Worm (Caenorhabditis elegans) whole organism, L2 larva: ENCODE results near the gene hic-1.

Source experiments
- C34F6.9 ChIP-seq: fragments of 150-350 bp; optimal IDR thresholded peaks from 2 replicates; lab custom pipeline; 2014; ENCODE audit warnings: missing biosample characterization, missing genetic modification characterization
- F13H6.1 ChIP-seq: sonication (generic microtip); optimal IDR thresholded peaks from 2 replicates; lab custom pipeline; 2016; ENCODE audit warnings: missing genetic modification characterization, missing compliant biosample characterization
- R02D3.7 ChIP-seq: fragments of 150-350 bp; optimal IDR thresholded peaks from 2 replicates; lab custom pipeline; 2014; ENCODE audit warnings: missing biosample characterization, missing genetic modification characterization
- aly-2 ChIP-seq: fragments of 150-350 bp; optimal IDR thresholded peaks from 2 replicates; lab custom pipeline; 2014; ENCODE audit warnings: missing biosample characterization, missing genetic modification characterization
- ama-1 ChIP-seq: fragments of 150-350 bp; optimal IDR thresholded peaks from 2 replicates; lab custom pipeline; 2018; ENCODE audit warnings: inconsistent platforms
- blmp-1 ChIP-seq: sonication (generic microtip); optimal IDR thresholded peaks from 2 replicates; lab custom pipeline; 2017; ENCODE audit warnings: missing genetic modification characterization, mild to moderate bottlenecking, missing compliant biosample characterization, antibody characterized with exemption, moderate library complexity; ENCODE audit not compliant: insufficient read depth
- ceh-16 ChIP-seq: fragments of 150-350 bp; optimal IDR thresholded peaks from 2 replicates; lab custom pipeline; 2014; ENCODE audit warnings: missing biosample characterization, missing genetic modification characterization
- crh-2 ChIP-seq: sonication (generic microtip); optimal IDR thresholded peaks from 2 replicates; lab custom pipeline; 2017; ENCODE audit warnings: missing biosample characterization, missing genetic modification characterization
- dmd-4 ChIP-seq: sonication (generic microtip); optimal IDR thresholded peaks from 2 replicates; lab custom pipeline; 2017; ENCODE audit warnings: missing biosample characterization, missing genetic modification characterization
- egl-27 ChIP-seq: sonication (generic microtip); optimal IDR thresholded peaks from 3 replicates; lab custom pipeline; 2017; ENCODE audit warnings: missing biosample characterization, missing genetic modification reagents, missing genetic modification characterization
- elt-1 ChIP-seq: fragments of 150-350 bp; optimal IDR thresholded peaks from 2 replicates; lab custom pipeline; 2014; ENCODE audit warnings: missing biosample characterization, missing genetic modification characterization
- elt-3 ChIP-seq: sonication (generic microtip); optimal IDR thresholded peaks from 2 replicates; lab custom pipeline; 2017; ENCODE audit warnings: missing biosample characterization, missing genetic modification characterization
- lin-11 ChIP-seq: fragments of 150-350 bp; sonication (generic microtip); optimal IDR thresholded peaks from 2 replicates; lab custom pipeline; 2014; ENCODE audit warnings: missing biosample characterization, missing genetic modification characterization, inconsistent platforms, mixed read lengths
- lin-13 ChIP-seq: fragments of 150-350 bp; optimal IDR thresholded peaks from 2 replicates; lab custom pipeline; 2014; ENCODE audit warnings: missing biosample characterization, missing genetic modification reagents, missing genetic modification characterization
- lsy-2 ChIP-seq, 2 experiments: fragments of 150-350 bp in 1 of 2; sonication (generic microtip) in 1 of 2; optimal IDR thresholded peaks; 2 replicates each; lab custom pipeline; 2014 to 2017; ENCODE audit warnings: missing biosample characterization in 2 of 2, missing genetic modification characterization in 2 of 2
- mab-5 ChIP-seq: fragments of 150-350 bp; optimal IDR thresholded peaks from 2 replicates; lab custom pipeline; 2014; ENCODE audit warnings: missing biosample characterization, missing genetic modification characterization
- mbf-1 ChIP-seq: sonication (generic microtip); optimal IDR thresholded peaks from 2 replicates; lab custom pipeline; 2017; ENCODE audit warnings: missing biosample characterization, missing genetic modification characterization
- mdl-1 ChIP-seq, 2 experiments: fragments of 150-350 bp in 1 of 2; sonication (generic microtip) in 1 of 2; optimal IDR thresholded peaks; 2 replicates each; lab custom pipeline; 2017; ENCODE audit warnings: missing biosample characterization in 2 of 2, missing genetic modification characterization in 2 of 2
- nhr-10 ChIP-seq: sonication (generic microtip); optimal IDR thresholded peaks from 2 replicates; lab custom pipeline; 2017; ENCODE audit warnings: missing biosample characterization, missing genetic modification characterization
- nhr-11 ChIP-seq: fragments of 150-350 bp; optimal IDR thresholded peaks from 2 replicates; lab custom pipeline; 2014; ENCODE audit warnings: missing biosample characterization, missing genetic modification characterization
- nhr-12 ChIP-seq: fragments of 150-350 bp; optimal IDR thresholded peaks from 2 replicates; lab custom pipeline; 2014; ENCODE audit warnings: missing biosample characterization, missing genetic modification characterization
- nhr-129 ChIP-seq: fragments of 150-350 bp; optimal IDR thresholded peaks from 2 replicates; lab custom pipeline; 2014; ENCODE audit warnings: missing biosample characterization, missing genetic modification characterization
- nhr-21 ChIP-seq: fragments of 150-350 bp; optimal IDR thresholded peaks from 2 replicates; lab custom pipeline; 2014; ENCODE audit warnings: missing biosample characterization, missing genetic modification characterization
- nhr-23 ChIP-seq: fragments of 150-350 bp; optimal IDR thresholded peaks from 2 replicates; lab custom pipeline; 2014; ENCODE audit warnings: missing biosample characterization, missing genetic modification reagents, missing genetic modification characterization
- nhr-237 ChIP-seq: fragments of 150-350 bp; optimal IDR thresholded peaks from 2 replicates; lab custom pipeline; 2014; ENCODE audit warnings: missing biosample characterization, missing genetic modification characterization
- nhr-25 ChIP-seq: fragments of 150-350 bp; sonication (generic microtip); optimal IDR thresholded peaks from 3 replicates; lab custom pipeline; 2014; ENCODE audit warnings: missing biosample characterization, missing genetic modification characterization
- nhr-6 ChIP-seq: fragments of 150-350 bp; optimal IDR thresholded peaks from 2 replicates; lab custom pipeline; 2014; ENCODE audit warnings: missing biosample characterization, missing genetic modification characterization
- peb-1 ChIP-seq: fragments of 150-350 bp; optimal IDR thresholded peaks from 2 replicates; lab custom pipeline; 2014; ENCODE audit warnings: missing biosample characterization, missing genetic modification characterization
- sem-4 ChIP-seq: fragments of 150-350 bp; optimal IDR thresholded peaks from 2 replicates; lab custom pipeline; 2014; ENCODE audit warnings: missing biosample characterization, missing genetic modification reagents, missing genetic modification characterization
- skn-1 ChIP-seq: sonication (generic microtip); optimal IDR thresholded peaks from 2 replicates; lab custom pipeline; 2017; ENCODE audit warnings: missing biosample characterization, missing genetic modification characterization
- sma-3 ChIP-seq: sonication (generic microtip); optimal IDR thresholded peaks from 2 replicates; lab custom pipeline; 2016; ENCODE audit warnings: missing genetic modification reagents, missing genetic modification characterization, missing compliant biosample characterization
- sma-9 ChIP-seq, 2 experiments: fragments of 150-350 bp in 1 of 2; sonication (generic microtip) in 1 of 2; optimal IDR thresholded peaks; 2 replicates each; lab custom pipeline; 2014 to 2016; ENCODE audit warnings: missing genetic modification characterization in 2 of 2, mild to moderate bottlenecking in 1 of 2, missing biosample characterization in 1 of 2, missing compliant biosample characterization in 1 of 2, missing genetic modification reagents in 1 of 2, moderate library complexity in 1 of 2
- snpc-4 ChIP-seq: fragments of 150-350 bp; optimal IDR thresholded peaks from 2 replicates; lab custom pipeline; 2014; ENCODE audit warnings: missing biosample characterization, missing genetic modification characterization
- unc-55 ChIP-seq: fragments of 150-350 bp; sonication (generic microtip); optimal IDR thresholded peaks from 3 replicates; lab custom pipeline; 2014; ENCODE audit warnings: missing biosample characterization, missing genetic modification reagents, missing genetic modification characterization
- unc-62 ChIP-seq: fragments of 150-350 bp; optimal IDR thresholded peaks from 2 replicates; lab custom pipeline; 2014; ENCODE audit warnings: missing biosample characterization, missing genetic modification reagents, missing genetic modification characterization
- zag-1 ChIP-seq: fragments of 150-350 bp; optimal IDR thresholded peaks from 2 replicates; lab custom pipeline; 2014; ENCODE audit warnings: missing biosample characterization, missing genetic modification characterization
- ztf-1 ChIP-seq: fragments of 200-800 bp; sonication (Bioruptor generic); conservative IDR thresholded peaks from 2 replicates; pipeline ENCODE4 v1.3.6; 2022; ENCODE audit warnings: missing genetic modification characterization, missing compliant biosample characterization
- ztf-11 ChIP-seq: sonication (generic microtip); optimal IDR thresholded peaks from 2 replicates; lab custom pipeline; 2017; ENCODE audit warnings: missing biosample characterization, missing genetic modification characterization
- ztf-4 ChIP-seq: fragments of 150-350 bp; optimal IDR thresholded peaks from 2 replicates; lab custom pipeline; 2014; ENCODE audit warnings: missing biosample characterization, missing genetic modification characterization

Gene hic-1

DNA sequence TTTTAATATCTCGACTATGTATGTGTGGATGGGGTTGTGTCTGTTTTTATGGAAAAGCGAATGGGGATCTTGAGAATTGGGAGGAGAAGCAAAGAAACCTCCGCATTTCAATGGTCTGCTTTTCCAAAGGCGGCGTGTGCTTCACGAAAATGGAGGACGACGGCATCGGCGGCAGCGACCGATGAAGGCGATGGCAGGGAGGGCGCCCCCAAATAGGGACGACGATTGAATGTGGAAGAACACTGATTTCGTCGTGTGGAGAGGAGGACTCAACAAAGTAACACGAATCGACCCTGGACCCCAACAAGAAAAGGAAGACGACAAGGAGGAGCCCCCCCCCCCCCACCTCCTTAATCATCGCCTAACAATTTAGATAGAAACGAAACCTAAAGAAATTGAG, 25.6 kb downstream of the hic-1 start:
- TF ChIP-seq dmd-4 (no peak), mdl-1 (tag; optimal IDR thresholded peaks at IDR 0.05; lab: Kevin White, UChicago) (no peak), nhr-21 (tag; lab: Kevin White, UChicago) (no peak), nhr-25 (no peak), snpc-4 (tag; lab: Kevin White, UChicago) (no peak), mab-5 (tag; lab: Kevin White, UChicago) (no peak), sma-3 (GFP tag; lab: Kevin White, UChicago) (no peak), ztf-1 (GFP tag; lab: Robert Waterston, UW) (no peak), nhr-129 (tag; lab: Kevin White, UChicago) (no peak), ztf-4 (no peak), lsy-2 (tag; optimal IDR thresholded peaks at IDR 0.05; lab: Kevin White, UChicago) (no peak), zag-1 (tag; lab: Kevin White, UChicago) (no peak), F13H6.1 (tag; lab: Kevin White, UChicago) (no peak), nhr-23 (tag; lab: Kevin White, UChicago) (no peak), blmp-1 (tag; lab: Kevin White, UChicago) (no peak), unc-62 (GFP tag; lab: Kevin White, UChicago) (no peak), nhr-10 (no peak), sem-4 (tag; lab: Kevin White, UChicago) (no peak), sma-9 (GFP tag; optimal IDR thresholded peaks at IDR 0.05; lab: Kevin White, UChicago) (no peak), sma-9 (tag; optimal IDR thresholded peaks at IDR 0.05; lab: Kevin White, UChicago) (no peak), nhr-6 (tag; lab: Kevin White, UChicago) (no peak)

ce11 chrX:6569624-6570023, 29.0 kb downstream of the hic-1 start, which contains the start of gene dop-3:
dop-3 (minus strand) TSS chrX:6569724.
- TF ChIP-seq mab-5 (tag; lab: Kevin White, UChicago) (no peak), unc-62 (GFP tag; lab: Kevin White, UChicago) (no peak), elt-3 (tag; lab: Kevin White, UChicago) (no peak), peb-1 (tag; lab: Kevin White, UChicago) (no peak), ztf-4 (no peak), egl-27 (no peak), unc-55 (GFP tag; lab: Kevin White, UChicago) (no peak), ceh-16 (tag; lab: Kevin White, UChicago) (no peak), sma-9 (GFP tag; optimal IDR thresholded peaks at IDR 0.05; lab: Kevin White, UChicago) (no peak), sma-9 (tag; optimal IDR thresholded peaks at IDR 0.05; lab: Kevin White, UChicago) (no peak), dmd-4 (no peak), sma-3 (GFP tag; lab: Kevin White, UChicago) (no peak), C34F6.9 (tag; lab: Kevin White, UChicago) (no peak), nhr-10 (no peak), ztf-11 (tag; lab: Kevin White, UChicago) (no peak), nhr-237 (tag; lab: Kevin White, UChicago) (no peak), ama-1 (no peak), elt-1 (tag; lab: Kevin White, UChicago) (no peak), aly-2 (tag; lab: Kevin White, UChicago) (no peak)
- TF ChIP-seq, all 48 proteins: peak for 0

- no peak for TF ChIP-seq ama-1
- no peak for TF ChIP-seq nhr-11 (tag; lab: Kevin White, UChicago)
- TF ChIP-seq blmp-1 (tag; lab: Kevin White, UChicago) = no peak
- no peak for TF ChIP-seq R02D3.7
- no peak for TF ChIP-seq lin-11 (tag; lab: Kevin White, UChicago)
- no peak for TF ChIP-seq ztf-1 (GFP tag; lab: Robert Waterston, UW)
- no peak for TF ChIP-seq elt-3 (tag; lab: Kevin White, UChicago)
- TF ChIP-seq skn-1 (tag; lab: Kevin White, UChicago) = no peak
- TF ChIP-seq mbf-1 = no peak
- TF ChIP-seq nhr-12 (tag; lab: Kevin White, UChicago) = no peak
Measured at ce11 chrX:6562378-6562856, 36.2 kb downstream of the hic-1 start, which contains the start of gene aaim-1. aaim-1 (minus strand) TSS chrX:6562428.

DNA sequence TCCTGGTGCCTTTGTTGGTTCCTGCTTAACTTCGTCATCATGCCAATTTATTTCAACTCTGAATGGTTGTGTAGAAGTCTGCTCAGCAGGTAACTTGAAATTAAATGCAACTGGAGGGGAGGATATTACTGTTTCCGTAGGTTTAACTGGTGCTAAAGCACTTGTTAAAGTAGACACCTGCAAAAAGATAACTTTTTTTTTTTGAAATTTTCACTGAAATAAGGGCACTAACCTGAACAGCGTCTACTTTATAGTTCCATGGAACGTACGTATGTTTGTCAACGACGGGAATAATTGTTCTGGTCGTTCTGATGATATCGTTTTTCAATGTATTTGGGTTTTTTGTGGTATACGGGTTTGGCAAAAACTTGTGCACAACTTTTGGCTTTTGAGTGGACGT, 38.1 kb downstream of the hic-1 start:
- TF ChIP-seq egl-27 (no peak), dmd-4 (no peak), sem-4 (tag; lab: Kevin White, UChicago) (no peak), nhr-12 (tag; lab: Kevin White, UChicago) (no peak), aly-2 (tag; lab: Kevin White, UChicago) (no peak), crh-2 (tag; lab: Kevin White, UChicago) (no peak), lin-13 (no peak), R02D3.7 (no peak)
